Fruit fly (Drosophila melanogaster) whole organism, embryonic: ENCODE measurements around the gene Clk.
A peak's percentile ranks its signal among the peaks of the same experiment; 100 is the strongest.

Experiments used
- Adf1 ChIP-seq: fragments of 200-800 bp; sonication (Bioruptor generic); IDR thresholded peaks from 2 replicates; pipeline ENCODE4 v1.3.6; 2022; ENCODE audit warnings: missing biosample characterization, missing genetic modification characterization
- Antp ChIP-seq: fragments of 200-800 bp; sonication (Bioruptor generic); optimal IDR thresholded peaks from 3 replicates; lab custom pipeline; 2016; ENCODE audit warnings: missing biosample characterization, missing genetic modification characterization
- Asciz ChIP-seq: fragments of 200-800 bp; sonication (Bioruptor generic); optimal IDR thresholded peaks from 2 replicates; lab custom pipeline; 2017; ENCODE audit warnings: missing biosample characterization, mild to moderate bottlenecking, missing genetic modification characterization, missing genetic modification reagents
- BtbVII ChIP-seq: fragments of 200-800 bp; sonication (Bioruptor generic); optimal IDR thresholded peaks from 3 replicates; lab custom pipeline; 2017; ENCODE audit warnings: missing biosample characterization, mild to moderate bottlenecking, missing genetic modification characterization
- CG10366 ChIP-seq: fragments of 200-800 bp; sonication (Bioruptor generic); IDR thresholded peaks from 2 replicates; pipeline ENCODE4 v1.3.6; 2022; ENCODE audit warnings: missing biosample characterization, missing genetic modification characterization
- CG11560 ChIP-seq: fragments of 200-800 bp; sonication (Bioruptor generic); IDR thresholded peaks from 3 replicates; pipeline ENCODE4 v1.3.6; 2022; ENCODE audit warnings: missing biosample characterization, missing genetic modification characterization
- CG11695 ChIP-seq: fragments of 200-800 bp; sonication (Bioruptor generic); IDR thresholded peaks from 3 replicates; pipeline ENCODE4 v1.3.6; 2022; ENCODE audit warnings: missing biosample characterization, missing genetic modification characterization
- CG12155 ChIP-seq: fragments of 200-800 bp; sonication (Bioruptor generic); optimal IDR thresholded peaks from 3 replicates; lab custom pipeline; 2016; ENCODE audit warnings: missing biosample characterization, missing genetic modification characterization
- CG12236 ChIP-seq: fragments of 200-800 bp; sonication (Bioruptor generic); optimal IDR thresholded peaks from 2 replicates; lab custom pipeline; 2016; ENCODE audit warnings: missing biosample characterization, missing genetic modification characterization
- CG12769 ChIP-seq: fragments of 200-800 bp; sonication (Bioruptor generic); optimal IDR thresholded peaks from 2 replicates; lab custom pipeline; 2019; ENCODE audit warnings: missing biosample characterization, mild to moderate bottlenecking, missing genetic modification characterization, moderate library complexity
- CG13775 ChIP-seq: fragments of 200-800 bp; sonication (Bioruptor generic); optimal IDR thresholded peaks from 3 replicates; lab custom pipeline; 2017; ENCODE audit warnings: missing biosample characterization, mild to moderate bottlenecking, missing genetic modification characterization
- CG14667 ChIP-seq: fragments of 200-800 bp; sonication (Bioruptor generic); IDR thresholded peaks from 2 replicates; pipeline ENCODE4 v1.3.6; 2022; ENCODE audit warnings: missing biosample characterization, missing genetic modification characterization
- CG14860 ChIP-seq: fragments of 200-800 bp; sonication (Bioruptor generic); IDR thresholded peaks from 3 replicates; pipeline ENCODE4 v1.3.6; 2022; ENCODE audit warnings: missing biosample characterization, missing genetic modification characterization; ENCODE audit not compliant: partially characterized antibody
- CG17328 ChIP-seq: fragments of 200-800 bp; sonication (Bioruptor generic); IDR thresholded peaks from 2 replicates; pipeline ENCODE4 v1.3.6; 2022; ENCODE audit warnings: missing biosample characterization, missing genetic modification characterization
- CG17385 ChIP-seq: fragments of 200-800 bp; sonication (Bioruptor generic); optimal IDR thresholded peaks from 3 replicates; lab custom pipeline; 2018; ENCODE audit warnings: missing biosample characterization, mild to moderate bottlenecking, missing genetic modification characterization
- CG17612 ChIP-seq: fragments of 200-800 bp; sonication (Bioruptor generic); IDR thresholded peaks from 2 replicates; pipeline ENCODE4 v1.3.6; 2022; ENCODE audit warnings: missing biosample characterization, missing genetic modification characterization
- CG30431 ChIP-seq: fragments of 200-800 bp; sonication (Bioruptor generic); optimal IDR thresholded peaks from 2 replicates; lab custom pipeline; 2017; ENCODE audit warnings: missing biosample characterization, missing genetic modification characterization
- CG31365 ChIP-seq: fragments of 200-800 bp; sonication (Bioruptor generic); optimal IDR thresholded peaks from 2 replicates; lab custom pipeline; 2018; ENCODE audit warnings: missing biosample characterization, mild to moderate bottlenecking, missing genetic modification characterization
- CG4854 ChIP-seq: fragments of 200-800 bp; sonication (Bioruptor generic); optimal IDR thresholded peaks from 2 replicates; lab custom pipeline; 2016; ENCODE audit warnings: missing biosample characterization, missing genetic modification characterization, inconsistent platforms
- CG9609 ChIP-seq: fragments of 200-800 bp; sonication (Bioruptor generic); optimal IDR thresholded peaks from 3 replicates; lab custom pipeline; 2016; ENCODE audit warnings: missing biosample characterization, missing genetic modification characterization
- CrebB ChIP-seq: fragments of 200-800 bp; sonication (Bioruptor generic); optimal IDR thresholded peaks from 3 replicates; lab custom pipeline; 2018; ENCODE audit warnings: missing biosample characterization, mild to moderate bottlenecking, missing genetic modification characterization
- Dek ChIP-seq: fragments of 200-800 bp; sonication (Bioruptor generic); optimal IDR thresholded peaks from 3 replicates; lab custom pipeline; 2019; ENCODE audit warnings: missing biosample characterization, mild to moderate bottlenecking, missing genetic modification characterization, moderate library complexity
- Dip2 ChIP-seq: fragments of 200-800 bp; sonication (Bioruptor generic); IDR thresholded peaks from 2 replicates; pipeline ENCODE4 v1.3.6; 2022; ENCODE audit warnings: missing biosample characterization, missing genetic modification characterization
- Drgx ChIP-seq: fragments of 200-800 bp; sonication (Bioruptor generic); IDR thresholded peaks from 2 replicates; pipeline ENCODE4 v1.3.6; 2022; ENCODE audit warnings: missing biosample characterization, missing genetic modification characterization
- HLH54F ChIP-seq: fragments of 200-800 bp; sonication (Bioruptor generic); optimal IDR thresholded peaks from 3 replicates; lab custom pipeline; 2016; ENCODE audit warnings: missing biosample characterization, missing genetic modification characterization
- MESR4 ChIP-seq: fragments of 200-800 bp; sonication (Bioruptor generic); optimal IDR thresholded peaks from 2 replicates; lab custom pipeline; 2018; ENCODE audit warnings: missing biosample characterization, mild to moderate bottlenecking, missing genetic modification characterization, moderate library complexity
- NC2β ChIP-seq: fragments of 200-800 bp; sonication (Bioruptor generic); optimal IDR thresholded peaks from 2 replicates; lab custom pipeline; 2016; ENCODE audit warnings: missing biosample characterization, missing genetic modification characterization
- Nf-YB ChIP-seq: fragments of 200-800 bp; sonication (Bioruptor generic); optimal IDR thresholded peaks from 3 replicates; lab custom pipeline; 2019; ENCODE audit warnings: missing biosample characterization, mild to moderate bottlenecking, missing genetic modification characterization, moderate library complexity
- Pdp1 ChIP-seq, 2 experiments: fragments of 200-800 bp; sonication (Bioruptor generic); optimal IDR thresholded peaks; 3 replicates each; lab custom pipeline; 2016; ENCODE audit warnings: missing biosample characterization in 2 of 2, missing genetic modification characterization in 2 of 2, mild to moderate bottlenecking in 1 of 2, moderate library complexity in 1 of 2
- Scr ChIP-seq: fragments of 200-800 bp; sonication (Bioruptor generic); IDR thresholded peaks from 2 replicates; pipeline ENCODE4 v1.3.6; 2022; ENCODE audit warnings: missing biosample characterization, missing genetic modification characterization; ENCODE audit not compliant: partially characterized antibody
- Six4 ChIP-seq: fragments of 200-800 bp; sonication (Bioruptor generic); optimal IDR thresholded peaks from 2 replicates; lab custom pipeline; 2016; ENCODE audit warnings: missing biosample characterization, missing genetic modification characterization
- ato ChIP-seq: fragments of 200-800 bp; sonication (Bioruptor generic); IDR thresholded peaks from 2 replicates; pipeline ENCODE4 v1.3.6; 2022; ENCODE audit warnings: missing biosample characterization, missing genetic modification characterization; ENCODE audit not compliant: partially characterized antibody
- bigmax ChIP-seq: fragments of 200-800 bp; sonication (Bioruptor generic); optimal IDR thresholded peaks from 2 replicates; lab custom pipeline; 2018; ENCODE audit warnings: missing biosample characterization, mild to moderate bottlenecking, missing genetic modification characterization
- disco-r ChIP-seq: fragments of 200-800 bp; sonication (Bioruptor generic); optimal IDR thresholded peaks from 2 replicates; lab custom pipeline; 2016; ENCODE audit warnings: missing biosample characterization, missing genetic modification characterization
- dmrt11E ChIP-seq: fragments of 200-800 bp; sonication (Bioruptor generic); optimal IDR thresholded peaks from 3 replicates; lab custom pipeline; 2018; ENCODE audit warnings: missing biosample characterization, mild to moderate bottlenecking, missing genetic modification characterization, moderate library complexity
- dpn ChIP-seq, 2 experiments: fragments of 200-800 bp; sonication (Bioruptor generic); optimal IDR thresholded peaks; 3 replicates each; lab custom pipeline; 2016; ENCODE audit warnings: missing biosample characterization in 2 of 2, missing genetic modification characterization in 2 of 2
- fd64A ChIP-seq: fragments of 200-800 bp; sonication (Bioruptor generic); optimal IDR thresholded peaks from 3 replicates; lab custom pipeline; 2018; ENCODE audit warnings: missing biosample characterization, mild to moderate bottlenecking, missing genetic modification characterization
- gsb ChIP-seq: fragments of 200-800 bp; sonication (Bioruptor generic); IDR thresholded peaks from 2 replicates; pipeline ENCODE4 v1.3.6; 2022; ENCODE audit warnings: missing biosample characterization, missing genetic modification characterization
- ham ChIP-seq: fragments of 200-800 bp; sonication (Bioruptor generic); IDR thresholded peaks from 2 replicates; pipeline ENCODE4 v1.3.6; 2022; ENCODE audit warnings: missing biosample characterization, missing genetic modification characterization
- luna ChIP-seq: fragments of 200-800 bp; sonication (Bioruptor generic); optimal IDR thresholded peaks from 2 replicates; lab custom pipeline; 2016; ENCODE audit warnings: missing biosample characterization, missing genetic modification characterization
- maf-S ChIP-seq: fragments of 200-800 bp; sonication (Bioruptor generic); optimal IDR thresholded peaks from 2 replicates; lab custom pipeline; 2016; ENCODE audit warnings: missing biosample characterization, missing genetic modification characterization
- ranshi ChIP-seq: fragments of 200-800 bp; sonication (Bioruptor generic); IDR thresholded peaks from 2 replicates; pipeline ENCODE4 v1.3.6; 2022; ENCODE audit warnings: missing biosample characterization, missing genetic modification characterization
- rib ChIP-seq: fragments of 200-800 bp; sonication (Bioruptor generic); IDR thresholded peaks from 2 replicates; pipeline ENCODE4 v1.3.6; 2022; ENCODE audit warnings: missing biosample characterization, missing genetic modification characterization
- sim ChIP-seq: fragments of 200-800 bp; sonication (Bioruptor generic); IDR thresholded peaks from 2 replicates; pipeline ENCODE4 v1.3.6; 2022; ENCODE audit warnings: missing biosample characterization, missing genetic modification characterization
- slou ChIP-seq: fragments of 200-800 bp; sonication (Bioruptor generic); optimal IDR thresholded peaks from 3 replicates; lab custom pipeline; 2016; ENCODE audit warnings: missing biosample characterization, missing genetic modification characterization
- sob ChIP-seq: fragments of 200-800 bp; sonication (Bioruptor generic); IDR thresholded peaks from 2 replicates; pipeline ENCODE4 v1.3.6; 2022; ENCODE audit warnings: missing biosample characterization, missing genetic modification characterization
- sr ChIP-seq: fragments of 200-800 bp; sonication (Bioruptor generic); IDR thresholded peaks from 3 replicates; pipeline ENCODE4 v1.3.6; 2022; ENCODE audit warnings: missing biosample characterization, missing genetic modification characterization
- trh ChIP-seq: fragments of 200-800 bp; sonication (Bioruptor generic); optimal IDR thresholded peaks from 2 replicates; lab custom pipeline; 2016; ENCODE audit warnings: missing biosample characterization, missing genetic modification characterization
- yki ChIP-seq: fragments of >200 bp; optimal IDR thresholded peaks from 3 replicates; lab custom pipeline; 2018

Clk gene

dm6 chr3L:7810924-7811323 lies 35.5 kb upstream of the Clk start (continued):
- TF ChIP-seq BtbVII (GFP tag; lab: Kevin White, UChicago): no peak
- TF ChIP-seq sob (GFP tag; lab: Robert Waterston, UW): no peak
- TF ChIP-seq ham (GFP tag; lab: Robert Waterston, UW): no peak
- no peak for TF ChIP-seq Six4
- TF ChIP-seq maf-S (GFP tag; lab: Kevin White, UChicago): no peak
- TF ChIP-seq Drgx (GFP tag; lab: Robert Waterston, UW): no peak
- no peak for TF ChIP-seq Nf-YB (GFP tag; lab: Kevin White, UChicago)
- no peak for TF ChIP-seq dpn (GFP tag; optimal IDR thresholded peaks at IDR 0.05; lab: Kevin White, UChicago)
- no peak for TF ChIP-seq CG9609 (GFP tag; lab: Kevin White, UChicago)
- no peak for TF ChIP-seq CG12236
- TF ChIP-seq CG17328 (GFP tag; lab: Robert Waterston, UW): no peak
- TF ChIP-seq Asciz: peak; percentile 28

- TF ChIP-seq sr (no peak), Antp (GFP tag; lab: Kevin White, UChicago) (no peak), fd64A (GFP tag; lab: Kevin White, UChicago) (no peak), CG4854 (GFP tag; lab: Kevin White, UChicago) (no peak), sim (GFP tag; lab: Robert Waterston, UW) (no peak), Pdp1 (GFP tag; optimal IDR thresholded peaks at IDR 0.05; lab: Kevin White, UChicago) (peak in 1 of 2 experiments; percentile 92), rib (GFP tag; lab: Robert Waterston, UW) (0 out of 2 replicates have a peak, but pooled peaks have one; percentile 18), yki (lab: Kevin White, UChicago) (no peak), CG12769 (peak; percentile 26), HLH54F (GFP tag; lab: Kevin White, UChicago) (no peak), Scr (no peak), CG17612 (GFP tag; lab: Robert Waterston, UW) (no peak), ranshi (GFP tag; lab: Robert Waterston, UW) (no peak), CG12155 (no peak), CrebB (tag; lab: Kevin White, UChicago) (no peak)
Measured at dm6 chr3L:7810426-7810825, 35.0 kb upstream of the Clk start.

- no peak for TF ChIP-seq gsb
- TF ChIP-seq CG31365: no peak
- no peak for TF ChIP-seq luna
- TF ChIP-seq dmrt11E (tag; lab: Kevin White, UChicago): no peak
- no peak for TF ChIP-seq ato
- no peak for TF ChIP-seq Dip2 (GFP tag; lab: Robert Waterston, UW)
- no peak for TF ChIP-seq CG10366
- TF ChIP-seq CG14860 (GFP tag; lab: Robert Waterston, UW): no peak
- TF ChIP-seq CG11560 (tag; lab: Robert Waterston, UW): no peak
- TF ChIP-seq CG30431 (GFP tag; lab: Kevin White, UChicago): no peak
- TF ChIP-seq Scr: peak; percentile 42
- TF ChIP-seq Adf1 (GFP tag; lab: Robert Waterston, UW): peak; percentile 69; the same call in 1 of the 2 replicates
- peak; percentile 15 for TF ChIP-seq Dek
- TF ChIP-seq bigmax (GFP tag; lab: Kevin White, UChicago): no peak
- no peak for TF ChIP-seq trh (GFP tag; lab: Kevin White, UChicago)
- TF ChIP-seq CG13775: no peak
- peak; percentile 20 for TF ChIP-seq HLH54F (GFP tag; lab: Kevin White, UChicago)
- no peak for TF ChIP-seq slou (GFP tag; lab: Kevin White, UChicago)
- no peak for TF ChIP-seq disco-r (GFP tag; lab: Kevin White, UChicago)
- TF ChIP-seq MESR4 (GFP tag; lab: Kevin White, UChicago): no peak
- TF ChIP-seq CG14667 (GFP tag; lab: Robert Waterston, UW): no peak
- peak; percentile 56 for TF ChIP-seq CG17385 (GFP tag; lab: Kevin White, UChicago)
- TF ChIP-seq CG11695 (GFP tag; lab: Robert Waterston, UW): peak; percentile 65; the same call in 1 of the 3 replicates
- no peak; the same call in 1 of the 2 replicates for TF ChIP-seq ranshi (GFP tag; lab: Robert Waterston, UW)
- TF ChIP-seq NC2β (GFP tag; lab: Kevin White, UChicago): no peak
Measured at dm6 chr3L:7809289-7810099, 34.1 kb upstream of the Clk start, which contains the start of gene CG32369. TSS of gene CG32369 (minus strand) at chr3L:7809825.
